Fruit fly (Drosophila melanogaster) S2 (cell line): Measurements from ENCODE around the gene CG10866.

Experiments used
- CG8478 ChIP-seq: fragments of >200 bp; optimal IDR thresholded peaks from 2 replicates; lab custom pipeline; 2018
- CTCF ChIP-seq, 2 experiments: fragments of >200 bp; optimal IDR thresholded peaks; 2 replicates each; lab custom pipeline; 2018

DNA sequence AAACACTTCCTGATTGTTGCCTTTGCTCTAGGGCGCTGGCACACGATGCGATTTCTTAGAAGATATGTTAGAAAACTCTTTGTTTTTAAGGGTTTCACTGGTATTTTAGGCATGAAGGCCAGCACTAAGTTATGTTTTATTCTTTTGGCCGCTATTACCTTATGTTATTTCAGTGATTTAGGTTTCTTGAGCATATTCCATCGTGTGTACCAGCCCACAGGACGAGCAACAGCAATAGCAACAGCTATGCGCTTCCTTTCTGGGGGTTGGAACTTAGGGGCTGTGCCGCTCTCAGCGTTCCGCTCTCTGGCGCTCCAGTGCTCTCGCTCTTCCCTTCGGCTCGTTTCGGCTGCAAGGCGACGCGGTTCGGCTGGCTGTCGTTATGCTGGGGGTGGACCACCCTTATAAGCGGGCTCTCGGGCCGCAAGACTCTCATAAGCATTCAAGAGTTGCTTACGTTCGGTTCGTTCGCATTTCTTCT, 45.7 kb upstream of the CG10866 start, which contains the start of gene scrt:
- TF ChIP-seq CG8478, result no peak
- TF ChIP-seq CTCF (optimal IDR thresholded peaks at IDR 0.05; lab: Kevin White, UChicago), result no peak
